Worm (Caenorhabditis elegans) whole organism, L1 larva: Measurements from ENCODE around the gene R02E12.5.

Experiments
- F16B12.6 ChIP-seq: fragments of 150-350 bp; optimal IDR thresholded peaks from 2 replicates; lab custom pipeline; 2014; ENCODE audit warnings: missing biosample characterization, missing genetic modification characterization
- aly-2 ChIP-seq: fragments of 150-350 bp; optimal IDR thresholded peaks from 2 replicates; lab custom pipeline; 2014; ENCODE audit warnings: missing biosample characterization, missing genetic modification characterization
- ama-1 ChIP-seq: fragments of 150-350 bp; optimal IDR thresholded peaks from 2 replicates; lab custom pipeline; 2014
- ceh-8 ChIP-seq: fragments of 200-800 bp; sonication (Bioruptor generic); optimal IDR thresholded peaks from 2 replicates; lab custom pipeline; 2018; ENCODE audit warnings: mild to moderate bottlenecking, missing genetic modification characterization, moderate library complexity, missing compliant biosample characterization
- ceh-88 ChIP-seq: fragments of 200-800 bp; sonication (Bioruptor generic); IDR thresholded peaks from 2 replicates; pipeline ENCODE4 v1.3.6; 2022; ENCODE audit warnings: missing genetic modification characterization, missing compliant biosample characterization
- ceh-90 ChIP-seq: sonication (generic microtip); optimal IDR thresholded peaks from 2 replicates; lab custom pipeline; 2016; ENCODE audit warnings: missing genetic modification characterization, missing compliant biosample characterization
- ces-1 ChIP-seq: fragments of 150-350 bp; optimal IDR thresholded peaks from 2 replicates; lab custom pipeline; 2014; ENCODE audit warnings: missing biosample characterization, missing genetic modification reagents, missing genetic modification characterization
- dpl-1 ChIP-seq, 3 experiments: fragments of 150-350 bp in 2 of 3; sonication (generic microtip) in 1 of 3; optimal IDR thresholded peaks; 2 replicates each; lab custom pipeline; 2014 to 2017; ENCODE audit warnings: missing biosample characterization in 3 of 3, missing genetic modification characterization in 3 of 3, missing genetic modification reagents in 3 of 3
- dsc-1 ChIP-seq: sonication (generic microtip); optimal IDR thresholded peaks from 2 replicates; lab custom pipeline; 2016; ENCODE audit warnings: mild to moderate bottlenecking, missing genetic modification characterization, missing compliant biosample characterization
- egl-13 ChIP-seq: sonication (generic microtip); optimal IDR thresholded peaks from 2 replicates; lab custom pipeline; 2016; ENCODE audit warnings: missing genotype, missing genetic modification reagents, missing genetic modification characterization, missing compliant biosample characterization
- egl-27 ChIP-seq, 2 experiments: fragments of 150-350 bp in 1 of 2; sonication (generic microtip); optimal IDR thresholded peaks; 3 replicates each; lab custom pipeline; 2017 to 2018; ENCODE audit warnings: missing biosample characterization in 2 of 2, missing genetic modification characterization in 2 of 2, missing genetic modification reagents in 2 of 2
- elt-2 ChIP-seq: sonication (generic microtip); optimal IDR thresholded peaks from 2 replicates; lab custom pipeline; 2016; ENCODE audit warnings: missing genetic modification characterization, mild to moderate bottlenecking, inconsistent platforms, missing compliant biosample characterization, missing genetic modification reagents
- ets-5 ChIP-seq: fragments of 200-800 bp; sonication (Bioruptor generic); IDR thresholded peaks from 2 replicates; pipeline ENCODE4 v1.3.6; 2022; ENCODE audit warnings: missing genetic modification characterization, missing compliant biosample characterization
- fkh-10 ChIP-seq: sonication (generic microtip); optimal IDR thresholded peaks from 2 replicates; lab custom pipeline; 2017; ENCODE audit warnings: missing biosample characterization, missing genetic modification reagents, missing genetic modification characterization
- fkh-4 ChIP-seq: sonication (generic microtip); optimal IDR thresholded peaks from 2 replicates; lab custom pipeline; 2016; ENCODE audit warnings: missing compliant biosample characterization, missing genetic modification characterization, borderline replicate concordance
- fkh-8 ChIP-seq: sonication (generic microtip); optimal IDR thresholded peaks from 2 replicates; lab custom pipeline; 2016; ENCODE audit warnings: mild to moderate bottlenecking, missing genetic modification characterization, missing compliant biosample characterization
- hlh-4 ChIP-seq: sonication (generic microtip); optimal IDR thresholded peaks from 2 replicates; lab custom pipeline; 2016; ENCODE audit warnings: mild to moderate bottlenecking, missing genetic modification characterization, missing compliant biosample characterization
- hpl-2 ChIP-seq: fragments of 150-350 bp; optimal IDR thresholded peaks from 2 replicates; lab custom pipeline; 2014; ENCODE audit warnings: missing biosample characterization, missing genetic modification reagents, missing genetic modification characterization
- irx-1 ChIP-seq: sonication (generic microtip); optimal IDR thresholded peaks from 2 replicates; lab custom pipeline; 2016; ENCODE audit warnings: missing genetic modification characterization, missing compliant biosample characterization
- isw-1 ChIP-seq: fragments of 200-800 bp; sonication (Bioruptor generic); IDR thresholded peaks from 2 replicates; pipeline ENCODE4 v1.3.6; 2022; ENCODE audit warnings: missing genetic modification characterization, missing compliant biosample characterization
- jun-1 ChIP-seq: fragments of 150-350 bp; optimal IDR thresholded peaks from 2 replicates; lab custom pipeline; 2014; ENCODE audit warnings: missing biosample characterization, missing genetic modification reagents, missing genetic modification characterization
- lin-13 ChIP-seq: fragments of 150-350 bp; optimal IDR thresholded peaks from 2 replicates; lab custom pipeline; 2014; ENCODE audit warnings: missing biosample characterization, missing genetic modification reagents, missing genetic modification characterization
- lin-14 ChIP-seq: fragments of 200-800 bp; sonication (Bioruptor generic); optimal IDR thresholded peaks from 2 replicates; lab custom pipeline; 2018; ENCODE audit warnings: mild to moderate bottlenecking, missing genetic modification characterization, moderate library complexity, missing compliant biosample characterization
- lin-35 ChIP-seq, 2 experiments: fragments of 150-350 bp; optimal IDR thresholded peaks; 2 replicates each; lab custom pipeline; 2014; ENCODE audit warnings: missing biosample characterization in 2 of 2, missing genetic modification characterization in 2 of 2, missing genetic modification reagents in 2 of 2
- lsy-2 ChIP-seq, 2 experiments: fragments of 150-350 bp; optimal IDR thresholded peaks; 2 replicates each; lab custom pipeline; 2014; ENCODE audit warnings: missing biosample characterization in 2 of 2, missing genetic modification characterization in 2 of 2
- mab-9 ChIP-seq: fragments of 200-800 bp; sonication (Bioruptor generic); IDR thresholded peaks from 2 replicates; pipeline ENCODE4 v1.3.6; 2022; ENCODE audit warnings: missing genetic modification reagents, missing genetic modification characterization, missing compliant biosample characterization
- mep-1 ChIP-seq: fragments of 150-350 bp; optimal IDR thresholded peaks from 2 replicates; lab custom pipeline; 2014; ENCODE audit warnings: missing biosample characterization, missing genetic modification characterization
- nhr-11 ChIP-seq: fragments of 150-350 bp; optimal IDR thresholded peaks from 2 replicates; lab custom pipeline; 2014; ENCODE audit warnings: missing biosample characterization, missing genetic modification characterization
- nhr-19 ChIP-seq: fragments of 200-800 bp; sonication (Bioruptor generic); conservative IDR thresholded peaks from 2 replicates; pipeline ENCODE4 v1.3.6; 2022; ENCODE audit warnings: missing genetic modification characterization, missing compliant biosample characterization
- nhr-20 ChIP-seq: sonication (generic microtip); optimal IDR thresholded peaks from 2 replicates; lab custom pipeline; 2016; ENCODE audit warnings: mild to moderate bottlenecking, missing genetic modification characterization, missing compliant biosample characterization
- nhr-237 ChIP-seq: fragments of 150-350 bp; optimal IDR thresholded peaks from 2 replicates; lab custom pipeline; 2014; ENCODE audit warnings: missing biosample characterization, missing genetic modification characterization
- nhr-47 ChIP-seq: sonication (generic microtip); optimal IDR thresholded peaks from 2 replicates; lab custom pipeline; 2016; ENCODE audit warnings: mild to moderate bottlenecking, missing genetic modification characterization, moderate library complexity, missing compliant biosample characterization
- nhr-71 ChIP-seq: sonication (generic microtip); optimal IDR thresholded peaks from 2 replicates; lab custom pipeline; 2016; ENCODE audit warnings: mild to moderate bottlenecking, missing genetic modification characterization, moderate library complexity, missing compliant biosample characterization
- nhr-76 ChIP-seq: sonication (generic microtip); optimal IDR thresholded peaks from 2 replicates; lab custom pipeline; 2017; ENCODE audit warnings: missing biosample characterization, missing genetic modification characterization
- nhr-77 ChIP-seq: fragments of 150-350 bp; optimal IDR thresholded peaks from 2 replicates; lab custom pipeline; 2014; ENCODE audit warnings: missing biosample characterization, missing genetic modification characterization
- nhr-90 ChIP-seq: sonication (generic microtip); optimal IDR thresholded peaks from 2 replicates; lab custom pipeline; 2016; ENCODE audit warnings: mild to moderate bottlenecking, missing genetic modification characterization, missing compliant biosample characterization; ENCODE audit not compliant: poor library complexity
- rnt-1 ChIP-seq: sonication (generic microtip); optimal IDR thresholded peaks from 2 replicates; lab custom pipeline; 2016; ENCODE audit warnings: mild to moderate bottlenecking, missing genetic modification characterization, moderate library complexity, missing compliant biosample characterization
- snpc-4 ChIP-seq: fragments of 150-350 bp; optimal IDR thresholded peaks from 2 replicates; lab custom pipeline; 2014; ENCODE audit warnings: missing biosample characterization, missing genetic modification characterization
- snu-23 ChIP-seq: sonication (generic microtip); optimal IDR thresholded peaks from 2 replicates; lab custom pipeline; 2016; ENCODE audit warnings: missing genetic modification characterization, missing compliant biosample characterization
- sox-4 ChIP-seq: sonication (generic microtip); optimal IDR thresholded peaks from 2 replicates; lab custom pipeline; 2016; ENCODE audit warnings: missing genetic modification characterization, missing compliant biosample characterization
- sptf-1 ChIP-seq: fragments of 150-350 bp; optimal IDR thresholded peaks from 2 replicates; lab custom pipeline; 2014; ENCODE audit warnings: missing biosample characterization, missing genetic modification characterization
- sup-37 ChIP-seq: fragments of 200-800 bp; sonication (Bioruptor generic); optimal IDR thresholded peaks from 2 replicates; lab custom pipeline; 2018; ENCODE audit warnings: mild to moderate bottlenecking, missing genetic modification characterization, missing compliant biosample characterization
- swsn-7 ChIP-seq: sonication (generic microtip); optimal IDR thresholded peaks from 2 replicates; lab custom pipeline; 2016; ENCODE audit warnings: missing genetic modification characterization, missing compliant biosample characterization
- tbx-2 ChIP-seq: sonication (generic microtip); optimal IDR thresholded peaks from 2 replicates; lab custom pipeline; 2016; ENCODE audit warnings: missing genetic modification characterization, missing compliant biosample characterization
- unc-30 ChIP-seq: sonication (generic microtip); optimal IDR thresholded peaks from 2 replicates; lab custom pipeline; 2017; ENCODE audit warnings: missing biosample characterization, missing genetic modification characterization
- unc-62 ChIP-seq: fragments of 150-350 bp; optimal IDR thresholded peaks from 2 replicates; lab custom pipeline; 2014; ENCODE audit warnings: missing biosample characterization, missing genetic modification reagents, missing genetic modification characterization
- ztf-11 ChIP-seq, 2 experiments: sonication (generic microtip); optimal IDR thresholded peaks; 2 replicates each; lab custom pipeline; 2016 to 2017; ENCODE audit warnings: missing genetic modification characterization in 2 of 2, missing biosample characterization in 1 of 2, missing compliant biosample characterization in 1 of 2

R02E12.5 gene

ce11 chrX:4005014-4005413 is 7.9 kb downstream of the R02E12.5 start, which contains the start of gene R02E12.4 (continued):
- TF ChIP-seq sup-37 (GFP tag; lab: Kevin White, UChicago), result no peak

DNA sequence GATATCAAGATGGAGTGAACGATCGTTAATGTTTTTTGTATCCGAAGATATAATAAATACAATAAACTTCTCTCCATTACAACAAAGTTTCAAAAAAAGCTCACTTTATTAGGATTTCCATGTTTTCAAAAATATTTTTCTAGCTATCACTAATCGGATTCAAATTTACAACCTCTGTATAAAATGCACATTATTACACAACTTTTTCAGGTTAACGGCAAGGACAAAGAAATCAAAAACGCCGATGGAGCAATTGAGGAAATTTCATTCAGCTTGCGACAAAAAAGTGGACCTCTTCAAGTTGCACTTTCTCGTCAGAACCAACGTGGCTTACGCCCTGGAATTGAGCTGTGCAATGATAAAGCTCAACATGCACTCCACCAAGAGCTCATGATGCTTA is 9.8 kb downstream of the R02E12.5 start:
- TF ChIP-seq tbx-2 (tag; lab: Kevin White, UChicago) (no peak), fkh-4 (no peak), sox-4 (no peak), aly-2 (tag; lab: Kevin White, UChicago) (no peak), ces-1 (no peak)

- TF ChIP-seq hpl-2 (GFP tag; lab: Kevin White, UChicago), result peak; percentile 88
- no peak for TF ChIP-seq egl-27 (tag; optimal IDR thresholded peaks at IDR 0.05; lab: Kevin White, UChicago)
- TF ChIP-seq isw-1 (GFP tag; lab: Robert Waterston, UW), result no peak
- TF ChIP-seq swsn-7, result no peak
- no peak for TF ChIP-seq ceh-88 (GFP tag; lab: Robert Waterston, UW)
- TF ChIP-seq aly-2 (tag; lab: Kevin White, UChicago), result no peak
- no peak for TF ChIP-seq sptf-1 (tag; lab: Kevin White, UChicago)
- peak; percentile 14 to 29 for TF ChIP-seq lsy-2 (tag; optimal IDR thresholded peaks at IDR 0.05; lab: Kevin White, UChicago)
- peak in 1 of 2 experiments; percentile 17 for TF ChIP-seq lin-35 (GFP tag; optimal IDR thresholded peaks at IDR 0.05; lab: Kevin White, UChicago)
- no peak for TF ChIP-seq sup-37 (GFP tag; lab: Kevin White, UChicago)
- TF ChIP-seq irx-1, result no peak
- peak; percentile 77 for TF ChIP-seq nhr-71
- no peak for TF ChIP-seq nhr-11 (tag; lab: Kevin White, UChicago)
- TF ChIP-seq mep-1, result peak; percentile 29
- TF ChIP-seq nhr-20 (tag; lab: Kevin White, UChicago), result peak; percentile 66
- TF ChIP-seq lin-13 (GFP tag; lab: Kevin White, UChicago), result peak; percentile 15
- peak; percentile 36 for TF ChIP-seq tbx-2 (tag; lab: Kevin White, UChicago)
- peak; percentile 10 for TF ChIP-seq nhr-77 (tag; lab: Kevin White, UChicago)
- no peak for TF ChIP-seq rnt-1 (tag; lab: Kevin White, UChicago)
- peak; percentile 81 for TF ChIP-seq nhr-90 (tag; lab: Kevin White, UChicago)
- no peak for TF ChIP-seq fkh-10 (GFP tag; lab: Kevin White, UChicago)
- no peak for TF ChIP-seq unc-30 (tag; lab: Kevin White, UChicago)
- TF ChIP-seq fkh-8 (tag; lab: Kevin White, UChicago), result no peak
- no peak for TF ChIP-seq jun-1
- no peak for TF ChIP-seq nhr-76 (tag; lab: Kevin White, UChicago)
- peak; percentile 58 for TF ChIP-seq nhr-47
- peak; percentile 44 for TF ChIP-seq lin-14 (GFP tag; lab: Kevin White, UChicago)
- no peak for TF ChIP-seq ama-1
- no peak for TF ChIP-seq egl-13 (tag; lab: Kevin White, UChicago)
- TF ChIP-seq ceh-90 (tag; lab: Kevin White, UChicago), result no peak
- no peak for TF ChIP-seq nhr-237 (tag; lab: Kevin White, UChicago)
- no peak for TF ChIP-seq ztf-11 (tag; optimal IDR thresholded peaks at IDR 0.05; lab: Kevin White, UChicago)
- TF ChIP-seq snpc-4, result no peak
- TF ChIP-seq nhr-19 (GFP tag; lab: Robert Waterston, UW), result 0 out of 2 replicates have a peak, but pooled peaks have one; percentile 23
- no peak for TF ChIP-seq hlh-4 (tag; lab: Kevin White, UChicago)
- no peak for TF ChIP-seq ceh-8
- no peak for TF ChIP-seq ets-5 (GFP tag; lab: Robert Waterston, UW)
- TF ChIP-seq mab-9 (GFP tag; lab: Robert Waterston, UW), result no peak
- TF ChIP-seq elt-2, result peak; percentile 95
- TF ChIP-seq snu-23 (GFP tag; lab: Kevin White, UChicago), result peak; percentile 45
- no peak for TF ChIP-seq unc-62 (GFP tag; lab: Kevin White, UChicago)
- no peak for TF ChIP-seq dpl-1 (GFP tag; optimal IDR thresholded peaks at IDR 0.05; lab: Kevin White, UChicago)
- TF ChIP-seq F16B12.6 (tag; lab: Kevin White, UChicago), result no peak
- TF ChIP-seq dsc-1 (tag; lab: Kevin White, UChicago), result no peak
Observed at ce11 chrX:4007724-4008123, 10.6 kb downstream of the R02E12.5 start.
